Fruit fly (Drosophila melanogaster) whole organism: ENCODE measurements around the gene CG3277.

Source experiments
- CG8478 ChIP-seq: fragments of >200 bp; optimal IDR thresholded peaks from 2 replicates; lab custom pipeline; 2018; ENCODE audit warnings: inconsistent platforms
- Dll ChIP-seq: fragments of >200 bp; optimal IDR thresholded peaks from 2 replicates; lab custom pipeline; 2017
- EcR ChIP-seq, 2 experiments: fragments of >200 bp; optimal IDR thresholded peaks; 2 replicates each; lab custom pipeline; 2017; ENCODE audit warnings: missing biosample characterization in 2 of 2, missing genetic modification characterization in 2 of 2, missing genetic modification reagents in 2 of 2
- psq ChIP-seq: fragments of >200 bp; optimal IDR thresholded peaks from 2 replicates; lab custom pipeline; 2017
- usp ChIP-seq: fragments of >200 bp; optimal IDR thresholded peaks from 2 replicates; lab custom pipeline; 2017; ENCODE audit warnings: missing biosample characterization, missing genetic modification characterization, mixed read lengths

DNA sequence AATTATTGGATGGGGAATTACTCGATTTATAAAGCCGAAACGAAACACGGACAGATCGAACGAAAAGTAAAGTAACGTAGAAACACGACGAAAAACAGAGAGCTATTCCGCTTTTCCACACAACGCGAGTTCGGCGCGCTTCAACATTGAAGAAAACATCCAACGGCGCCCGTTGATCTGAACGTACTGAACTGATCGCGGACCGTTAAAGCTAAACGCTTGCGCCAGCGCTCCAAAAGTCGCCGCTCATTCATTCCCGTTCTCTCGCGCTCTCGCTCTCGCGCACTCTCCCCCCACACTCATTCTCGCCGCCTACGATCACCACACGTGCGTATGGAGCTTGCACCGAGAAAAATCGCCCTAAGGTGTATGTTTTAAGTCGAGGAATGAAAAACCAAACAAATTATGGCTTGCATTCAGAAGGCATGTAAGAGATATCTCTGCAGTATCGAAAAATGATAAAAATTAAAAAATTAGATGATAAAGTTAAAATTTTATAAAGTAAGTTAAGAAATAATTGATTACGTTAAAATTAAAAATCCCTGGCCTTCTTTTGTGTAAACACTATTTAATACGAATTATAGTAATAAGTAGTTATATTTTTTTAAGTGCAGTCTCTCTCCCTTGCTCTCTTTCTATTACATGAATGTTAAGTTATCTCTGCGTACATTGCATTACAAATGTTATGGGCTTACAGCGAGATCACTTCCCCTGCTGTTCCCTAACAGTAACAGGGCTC lies 50.9 kb downstream of the CG3277 start, which contains the start of gene E23:
- TF ChIP-seq CG8478 (lab: Kevin White, UChicago), result no peak
- TF ChIP-seq Dll (lab: Kevin White, UChicago), result no peak
- TF ChIP-seq EcR (GFP tag; optimal IDR thresholded peaks at IDR 0.05; lab: Kevin White, UChicago), result no peak
- TF ChIP-seq psq (lab: Kevin White, UChicago), result no peak
- no peak for TF ChIP-seq usp (GFP tag; lab: Kevin White, UChicago)
